Worm (Caenorhabditis elegans) whole organism, L2 larva: ENCODE results near the gene irld-65.

ENCODE experiments used
- C34F6.9 ChIP-seq: fragments of 150-350 bp; optimal IDR thresholded peaks from 2 replicates; lab custom pipeline; 2014; ENCODE audit warnings: missing biosample characterization, missing genetic modification characterization
- Y55F3AM.14 ChIP-seq: fragments of 200-800 bp; sonication (Bioruptor generic); optimal IDR thresholded peaks from 2 replicates; lab custom pipeline; 2018; ENCODE audit warnings: mild to moderate bottlenecking, missing genetic modification characterization, missing compliant biosample characterization
- ZK546.5 ChIP-seq: sonication (generic microtip); optimal IDR thresholded peaks from 2 replicates; lab custom pipeline; 2017; ENCODE audit warnings: missing biosample characterization, missing genetic modification characterization
- alr-1 ChIP-seq: fragments of 150-350 bp; optimal IDR thresholded peaks from 2 replicates; lab custom pipeline; 2014; ENCODE audit warnings: missing biosample characterization, missing genetic modification characterization
- ama-1 ChIP-seq: fragments of 150-350 bp; optimal IDR thresholded peaks from 2 replicates; lab custom pipeline; 2018; ENCODE audit warnings: inconsistent platforms
- blmp-1 ChIP-seq: sonication (generic microtip); optimal IDR thresholded peaks from 2 replicates; lab custom pipeline; 2017; ENCODE audit warnings: missing genetic modification characterization, mild to moderate bottlenecking, missing compliant biosample characterization, antibody characterized with exemption, moderate library complexity; ENCODE audit not compliant: insufficient read depth
- ceh-16 ChIP-seq: fragments of 150-350 bp; optimal IDR thresholded peaks from 2 replicates; lab custom pipeline; 2014; ENCODE audit warnings: missing biosample characterization, missing genetic modification characterization
- ceh-82 ChIP-seq: fragments of 150-350 bp; optimal IDR thresholded peaks from 2 replicates; lab custom pipeline; 2014; ENCODE audit warnings: missing biosample characterization, missing genetic modification characterization
- crh-2 ChIP-seq: sonication (generic microtip); optimal IDR thresholded peaks from 2 replicates; lab custom pipeline; 2017; ENCODE audit warnings: missing biosample characterization, missing genetic modification characterization
- dmd-4 ChIP-seq: sonication (generic microtip); optimal IDR thresholded peaks from 2 replicates; lab custom pipeline; 2017; ENCODE audit warnings: missing biosample characterization, missing genetic modification characterization
- elt-1 ChIP-seq: fragments of 150-350 bp; optimal IDR thresholded peaks from 2 replicates; lab custom pipeline; 2014; ENCODE audit warnings: missing biosample characterization, missing genetic modification characterization
- elt-3 ChIP-seq: sonication (generic microtip); optimal IDR thresholded peaks from 2 replicates; lab custom pipeline; 2017; ENCODE audit warnings: missing biosample characterization, missing genetic modification characterization
- fos-1 ChIP-seq: fragments of 150-350 bp; optimal IDR thresholded peaks from 2 replicates; lab custom pipeline; 2014; ENCODE audit warnings: missing biosample characterization, missing genetic modification characterization
- gmeb-1 ChIP-seq: fragments of 150-350 bp; optimal IDR thresholded peaks from 2 replicates; lab custom pipeline; 2014; ENCODE audit warnings: missing biosample characterization, missing genetic modification characterization
- lin-11 ChIP-seq: fragments of 150-350 bp; sonication (generic microtip); optimal IDR thresholded peaks from 2 replicates; lab custom pipeline; 2014; ENCODE audit warnings: missing biosample characterization, missing genetic modification characterization, inconsistent platforms, mixed read lengths
- lin-13 ChIP-seq: fragments of 150-350 bp; optimal IDR thresholded peaks from 2 replicates; lab custom pipeline; 2014; ENCODE audit warnings: missing biosample characterization, missing genetic modification reagents, missing genetic modification characterization
- mab-5 ChIP-seq: fragments of 150-350 bp; optimal IDR thresholded peaks from 2 replicates; lab custom pipeline; 2014; ENCODE audit warnings: missing biosample characterization, missing genetic modification characterization
- mbf-1 ChIP-seq: sonication (generic microtip); optimal IDR thresholded peaks from 2 replicates; lab custom pipeline; 2017; ENCODE audit warnings: missing biosample characterization, missing genetic modification characterization
- mdl-1 ChIP-seq, 2 experiments: fragments of 150-350 bp in 1 of 2; sonication (generic microtip) in 1 of 2; optimal IDR thresholded peaks; 2 replicates each; lab custom pipeline; 2017; ENCODE audit warnings: missing biosample characterization in 2 of 2, missing genetic modification characterization in 2 of 2
- nhr-10 ChIP-seq: sonication (generic microtip); optimal IDR thresholded peaks from 2 replicates; lab custom pipeline; 2017; ENCODE audit warnings: missing biosample characterization, missing genetic modification characterization
- nhr-11 ChIP-seq: fragments of 150-350 bp; optimal IDR thresholded peaks from 2 replicates; lab custom pipeline; 2014; ENCODE audit warnings: missing biosample characterization, missing genetic modification characterization
- nhr-12 ChIP-seq: fragments of 150-350 bp; optimal IDR thresholded peaks from 2 replicates; lab custom pipeline; 2014; ENCODE audit warnings: missing biosample characterization, missing genetic modification characterization
- nhr-23 ChIP-seq: fragments of 150-350 bp; optimal IDR thresholded peaks from 2 replicates; lab custom pipeline; 2014; ENCODE audit warnings: missing biosample characterization, missing genetic modification reagents, missing genetic modification characterization
- nhr-237 ChIP-seq: fragments of 150-350 bp; optimal IDR thresholded peaks from 2 replicates; lab custom pipeline; 2014; ENCODE audit warnings: missing biosample characterization, missing genetic modification characterization
- nhr-25 ChIP-seq: fragments of 150-350 bp; sonication (generic microtip); optimal IDR thresholded peaks from 3 replicates; lab custom pipeline; 2014; ENCODE audit warnings: missing biosample characterization, missing genetic modification characterization
- nhr-6 ChIP-seq: fragments of 150-350 bp; optimal IDR thresholded peaks from 2 replicates; lab custom pipeline; 2014; ENCODE audit warnings: missing biosample characterization, missing genetic modification characterization
- nhr-77 ChIP-seq: fragments of 150-350 bp; optimal IDR thresholded peaks from 2 replicates; lab custom pipeline; 2014; ENCODE audit warnings: missing biosample characterization, missing genetic modification characterization
- peb-1 ChIP-seq: fragments of 150-350 bp; optimal IDR thresholded peaks from 2 replicates; lab custom pipeline; 2014; ENCODE audit warnings: missing biosample characterization, missing genetic modification characterization
- skn-1 ChIP-seq: sonication (generic microtip); optimal IDR thresholded peaks from 2 replicates; lab custom pipeline; 2017; ENCODE audit warnings: missing biosample characterization, missing genetic modification characterization
- sma-3 ChIP-seq: sonication (generic microtip); optimal IDR thresholded peaks from 2 replicates; lab custom pipeline; 2016; ENCODE audit warnings: missing genetic modification reagents, missing genetic modification characterization, missing compliant biosample characterization
- snpc-4 ChIP-seq: fragments of 150-350 bp; optimal IDR thresholded peaks from 2 replicates; lab custom pipeline; 2014; ENCODE audit warnings: missing biosample characterization, missing genetic modification characterization
- unc-39 ChIP-seq: fragments of 150-350 bp; optimal IDR thresholded peaks from 2 replicates; lab custom pipeline; 2014; ENCODE audit warnings: missing biosample characterization, missing genetic modification characterization
- unc-62 ChIP-seq: fragments of 150-350 bp; optimal IDR thresholded peaks from 2 replicates; lab custom pipeline; 2014; ENCODE audit warnings: missing biosample characterization, missing genetic modification reagents, missing genetic modification characterization
- zag-1 ChIP-seq: fragments of 150-350 bp; optimal IDR thresholded peaks from 2 replicates; lab custom pipeline; 2014; ENCODE audit warnings: missing biosample characterization, missing genetic modification characterization
- ztf-1 ChIP-seq: fragments of 200-800 bp; sonication (Bioruptor generic); conservative IDR thresholded peaks from 2 replicates; pipeline ENCODE4 v1.3.6; 2022; ENCODE audit warnings: missing genetic modification characterization, missing compliant biosample characterization
- ztf-11 ChIP-seq: sonication (generic microtip); optimal IDR thresholded peaks from 2 replicates; lab custom pipeline; 2017; ENCODE audit warnings: missing biosample characterization, missing genetic modification characterization
- ztf-4 ChIP-seq: fragments of 150-350 bp; optimal IDR thresholded peaks from 2 replicates; lab custom pipeline; 2014; ENCODE audit warnings: missing biosample characterization, missing genetic modification characterization

Gene irld-65

DNA sequence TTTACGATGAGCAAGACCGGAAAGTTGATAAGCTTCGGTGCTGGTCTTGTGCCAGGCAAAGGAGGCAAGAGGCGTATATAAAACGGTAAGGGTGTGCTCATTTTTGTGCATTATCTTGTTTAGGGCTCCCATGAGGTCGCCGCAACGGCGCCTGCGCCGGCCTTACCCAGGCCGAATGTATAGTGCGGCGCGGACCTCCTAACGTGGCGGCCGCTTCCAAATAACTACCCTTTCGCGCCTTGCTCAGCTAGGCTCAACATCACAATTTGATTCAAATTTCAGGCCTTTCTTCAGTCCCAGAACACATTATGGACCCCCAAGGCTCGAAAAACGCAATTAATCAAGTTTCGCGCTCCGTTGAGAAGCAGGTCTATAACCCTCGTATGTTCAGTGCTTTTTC lies 10.2 kb downstream of the irld-65 start, which contains the start of the genes ZK355.3 and ZK355.8:
TSS of gene ZK355.3 (minus strand) at position 101 of the 400 bp plus-strand sequence.
TSS of gene ZK355.8 (plus strand) at position 272 of the 400 bp plus-strand sequence.
- no peak for TF ChIP-seq nhr-77 (tag; lab: Kevin White, UChicago)
- no peak for TF ChIP-seq peb-1 (tag; lab: Kevin White, UChicago)
- TF ChIP-seq ztf-1 = no peak
- TF ChIP-seq mbf-1 (tag; lab: Kevin White, UChicago) = no peak
- no peak for TF ChIP-seq unc-62 (GFP tag; lab: Kevin White, UChicago)
- TF ChIP-seq blmp-1 (tag; lab: Kevin White, UChicago) = no peak
- TF ChIP-seq gmeb-1 (tag; lab: Kevin White, UChicago) = no peak
- no peak for TF ChIP-seq elt-3 (tag; lab: Kevin White, UChicago)
- no peak for TF ChIP-seq snpc-4 (tag; lab: Kevin White, UChicago)
- no peak for TF ChIP-seq nhr-25
- no peak for TF ChIP-seq nhr-6 (tag; lab: Kevin White, UChicago)

DNA sequence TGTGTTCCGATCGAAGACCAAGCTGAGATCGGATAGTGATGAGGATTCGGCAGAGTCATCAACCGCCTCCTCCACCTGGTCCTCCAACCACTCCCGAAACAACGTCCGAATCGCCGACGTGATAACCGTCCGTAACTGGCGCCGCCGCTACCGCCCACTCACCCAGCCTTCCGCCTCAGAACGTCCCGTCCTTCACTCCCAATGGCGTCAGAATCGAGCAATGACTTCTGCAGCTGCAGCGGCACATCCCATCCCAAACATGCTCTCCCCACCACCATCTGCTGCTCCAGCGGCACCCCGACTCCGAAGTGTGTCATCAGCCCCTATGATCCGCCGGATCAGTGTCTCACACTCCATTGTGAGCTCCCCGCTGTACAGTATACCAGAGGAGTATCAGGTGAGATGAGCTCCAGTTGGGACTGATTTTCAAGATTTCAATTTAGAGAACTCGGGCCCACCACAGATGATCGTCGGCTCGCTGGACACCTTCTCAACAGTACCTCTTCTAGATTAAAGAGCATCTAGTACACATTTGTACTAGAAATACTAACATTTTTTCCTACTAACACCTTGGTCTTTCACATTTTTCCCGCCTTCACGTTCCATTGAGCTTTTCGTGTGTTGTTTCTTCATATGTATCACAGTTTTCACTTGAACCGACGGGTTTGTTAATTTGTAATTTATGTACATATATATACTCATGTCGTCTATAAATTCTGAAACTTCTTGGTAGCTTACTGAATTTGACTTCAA lies 11.8 kb downstream of the irld-65 start:
- no peak for TF ChIP-seq nhr-237 (tag; lab: Kevin White, UChicago)
- no peak for TF ChIP-seq nhr-10 (tag; lab: Kevin White, UChicago)
- no peak for TF ChIP-seq nhr-12
- TF ChIP-seq peb-1 (tag; lab: Kevin White, UChicago) = no peak
- TF ChIP-seq nhr-77 (tag; lab: Kevin White, UChicago) = no peak
- TF ChIP-seq ztf-4 (tag; lab: Kevin White, UChicago) = no peak
- TF ChIP-seq, all 48 proteins: peak for 0

DNA sequence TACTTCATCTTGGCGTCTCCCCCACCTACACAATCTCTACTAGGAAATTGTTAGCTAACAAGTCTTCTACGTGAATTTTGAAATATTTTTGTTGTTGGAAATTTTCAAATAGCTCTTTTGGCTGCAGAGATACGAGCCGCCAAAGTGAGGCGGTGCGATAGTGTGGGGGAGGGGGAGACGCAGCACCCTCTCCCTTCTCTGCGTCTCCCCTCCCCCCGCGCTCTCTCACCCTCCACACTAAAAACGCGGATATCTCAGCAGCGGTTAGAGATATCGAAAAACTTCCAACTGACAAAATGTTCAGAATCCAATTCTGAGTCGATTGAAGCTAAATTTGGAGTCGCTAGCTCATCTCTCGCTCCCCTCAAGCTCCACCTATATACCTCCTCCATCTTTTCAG lies 12.7 kb downstream of the irld-65 start:
- no peak for TF ChIP-seq ztf-1
- TF ChIP-seq nhr-11 = no peak

DNA sequence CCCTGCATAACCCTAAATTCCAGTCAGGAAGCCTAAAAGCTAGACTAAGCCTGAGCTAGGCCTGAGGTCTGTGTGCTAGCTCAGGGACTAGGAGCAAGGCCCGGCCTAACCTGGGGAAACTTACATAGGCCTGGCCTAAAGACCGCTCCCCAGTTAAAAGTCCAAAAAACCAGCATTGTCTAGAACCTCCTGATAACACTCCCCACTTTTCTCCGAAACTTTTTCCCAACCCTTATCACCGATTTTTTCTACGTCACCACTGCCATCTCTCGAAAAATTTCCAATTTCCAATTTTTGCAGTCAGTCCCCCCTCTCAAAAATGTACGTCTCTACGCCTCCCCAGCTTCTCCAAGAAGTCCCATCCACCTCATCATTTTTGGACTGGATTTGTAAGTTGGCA lies 14.1 kb downstream of the irld-65 start, which contains the start of gene ZK355.2:
TSS of gene ZK355.2 (plus strand) at position 301 of the 400 bp plus-strand sequence.
- TF ChIP-seq ama-1 (lab: Kevin White, UChicago) (no peak), mbf-1 (tag; lab: Kevin White, UChicago) (no peak), fos-1 (tag; lab: Kevin White, UChicago) (peak; percentile 5)

DNA sequence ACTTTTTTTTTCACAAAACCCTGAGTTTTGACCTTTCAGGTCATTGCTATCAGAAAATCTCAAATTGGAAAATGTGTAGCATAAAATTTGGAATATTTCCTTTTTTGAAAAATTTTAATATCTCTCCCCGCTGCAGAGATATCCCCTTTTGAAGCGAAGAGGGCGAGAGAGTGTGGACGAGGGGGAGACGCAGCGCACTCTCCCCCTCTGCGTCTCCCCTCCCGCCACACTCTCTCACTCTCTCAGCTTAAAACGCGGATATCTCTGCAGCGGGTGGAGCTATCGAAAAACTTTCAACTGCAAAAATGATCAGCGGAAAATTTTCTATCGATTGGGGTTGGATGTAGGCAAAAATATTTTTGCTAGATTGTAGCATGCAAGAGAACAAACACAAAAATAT lies 15.0 kb downstream of the irld-65 start:
- TF ChIP-seq elt-1 (tag; lab: Kevin White, UChicago) = no peak
- TF ChIP-seq skn-1 (tag; lab: Kevin White, UChicago) = no peak
- no peak for TF ChIP-seq sma-3
- TF ChIP-seq gmeb-1 (tag; lab: Kevin White, UChicago) = no peak
- TF ChIP-seq ztf-11 (tag; lab: Kevin White, UChicago) = no peak
- no peak for TF ChIP-seq unc-62 (GFP tag; lab: Kevin White, UChicago)
- TF ChIP-seq ZK546.5 (tag; lab: Kevin White, UChicago) = no peak
- no peak for TF ChIP-seq nhr-6 (tag; lab: Kevin White, UChicago)
- TF ChIP-seq snpc-4 (tag; lab: Kevin White, UChicago) = no peak
- TF ChIP-seq mab-5 (tag; lab: Kevin White, UChicago) = no peak
- TF ChIP-seq alr-1 (tag; lab: Kevin White, UChicago) = no peak
- no peak for TF ChIP-seq C34F6.9 (tag; lab: Kevin White, UChicago)
- no peak for TF ChIP-seq lin-11
- TF ChIP-seq nhr-10 (tag; lab: Kevin White, UChicago) = no peak
- TF ChIP-seq ceh-16 (tag; lab: Kevin White, UChicago) = no peak
- no peak for TF ChIP-seq nhr-237 (tag; lab: Kevin White, UChicago)
- TF ChIP-seq, all 48 proteins: peak for 0

DNA sequence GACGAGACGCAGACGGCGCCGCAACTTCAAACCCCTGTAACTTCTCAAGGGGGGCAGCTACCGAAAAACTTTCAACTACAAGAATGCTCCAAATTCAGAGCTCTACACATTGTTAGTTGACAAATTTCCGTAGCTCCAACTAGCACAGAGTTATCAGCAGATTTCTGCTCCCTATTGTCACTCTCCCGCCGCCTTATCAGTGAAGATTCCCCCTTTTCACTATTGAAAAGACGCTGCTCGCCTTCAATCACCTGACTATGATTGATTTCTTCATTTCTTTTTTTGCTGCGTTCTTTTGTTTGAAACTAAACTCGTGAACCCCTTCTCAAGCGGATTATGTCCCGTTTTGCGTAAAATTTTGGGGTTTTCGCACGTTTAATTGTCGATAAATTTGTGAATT lies 15.4 kb downstream of the irld-65 start:
- TF ChIP-seq Y55F3AM.14 (GFP tag; lab: Kevin White, UChicago) (no peak), fos-1 (tag; lab: Kevin White, UChicago) (peak; percentile 41), gmeb-1 (tag; lab: Kevin White, UChicago) (no peak), unc-39 (tag; lab: Kevin White, UChicago) (no peak), blmp-1 (tag; lab: Kevin White, UChicago) (no peak), zag-1 (no peak), ceh-16 (tag; lab: Kevin White, UChicago) (no peak), ztf-4 (tag; lab: Kevin White, UChicago) (no peak), lin-13 (GFP tag; lab: Kevin White, UChicago) (no peak), nhr-23 (tag; lab: Kevin White, UChicago) (no peak), elt-3 (tag; lab: Kevin White, UChicago) (no peak), dmd-4 (tag; lab: Kevin White, UChicago) (no peak), ceh-82 (tag; lab: Kevin White, UChicago) (no peak), ama-1 (lab: Kevin White, UChicago) (no peak), elt-1 (tag; lab: Kevin White, UChicago) (no peak), crh-2 (tag; lab: Kevin White, UChicago) (peak; percentile 42), mdl-1 (tag; optimal IDR thresholded peaks at IDR 0.05; lab: Kevin White, UChicago) (no peak)
